Fruit fly (Drosophila melanogaster): ENCODE results near the gene rux.

Gene rux

DNA sequence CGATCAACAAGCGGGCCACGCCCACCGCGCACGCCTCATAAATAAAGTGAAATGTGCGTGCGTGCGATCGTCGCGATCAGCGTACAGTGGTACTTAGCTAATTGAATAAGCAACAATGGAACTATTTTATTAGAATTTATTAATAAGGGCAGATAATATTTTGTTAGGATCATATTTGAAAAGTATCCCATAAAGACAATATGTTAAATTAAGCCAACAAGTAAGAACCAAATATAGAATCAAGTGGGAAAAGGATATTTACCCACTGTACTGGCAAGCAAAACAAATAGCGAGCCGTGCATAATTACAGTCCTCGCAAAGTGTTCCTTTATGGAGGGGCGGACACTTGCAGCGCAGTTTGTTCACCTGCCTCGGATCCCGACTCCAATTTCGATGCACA is 15.5 kb downstream of the rux start:
- TF ChIP-seq ey (GFP tag; optimal IDR thresholded peaks at IDR 0.05) (peak; percentile 30), fru (GFP tag; optimal IDR thresholded peaks at IDR 0.05) (peak; percentile 42), foxo (GFP tag; optimal IDR thresholded peaks at IDR 0.05) (peak in 1 of 2 experiments; percentile 60), Sp1 (GFP tag; optimal IDR thresholded peaks at IDR 0.05) (peak; percentile 44), HLH106 (tag; optimal IDR thresholded peaks at IDR 0.05) (peak; percentile 51), dmrt93B (GFP tag; optimal IDR thresholded peaks at IDR 0.05) (peak; percentile 18), woc (GFP tag; optimal IDR thresholded peaks at IDR 0.05) (no peak), h (GFP tag; optimal IDR thresholded peaks at IDR 0.05) (peak; percentile 61), lola (GFP tag; optimal IDR thresholded peaks at IDR 0.05) (no peak), psq (GFP tag; optimal IDR thresholded peaks at IDR 0.05) (peak; percentile 17), Hnf4 (GFP tag; optimal IDR thresholded peaks at IDR 0.05) (peak; percentile 27), Dfd (GFP tag; optimal IDR thresholded peaks at IDR 0.05) (no peak), OdsH (GFP tag; optimal IDR thresholded peaks at IDR 0.05) (peak; percentile 51), br (GFP tag; optimal IDR thresholded peaks at IDR 0.05) (peak; percentile 47), rgr (GFP tag; optimal IDR thresholded peaks at IDR 0.05) (peak; percentile 42), CrebA (GFP tag; optimal IDR thresholded peaks at IDR 0.05; ENCODE audit: borderline replicate concordance) (no peak)

- TF ChIP-seq dmrt93B (GFP tag; optimal IDR thresholded peaks at IDR 0.05) = no peak
- TF ChIP-seq h (GFP tag; optimal IDR thresholded peaks at IDR 0.05) = peak; percentile 53
- peak; percentile 60 for TF ChIP-seq ey (GFP tag; optimal IDR thresholded peaks at IDR 0.05)
- peak; percentile 56 for TF ChIP-seq tai (GFP tag; optimal IDR thresholded peaks at IDR 0.05)
- TF ChIP-seq foxo (GFP tag; optimal IDR thresholded peaks at IDR 0.05) = peak in 1 of 2 experiments; percentile 58
- no peak for TF ChIP-seq CG32264 (GFP tag; optimal IDR thresholded peaks at IDR 0.05)
- TF ChIP-seq Sp1 (GFP tag; optimal IDR thresholded peaks at IDR 0.05) = peak; percentile 43
- TF ChIP-seq rgr (GFP tag; optimal IDR thresholded peaks at IDR 0.05) = peak; percentile 41
- TF ChIP-seq N (GFP tag; optimal IDR thresholded peaks at IDR 0.05) = no peak
- peak; percentile 31 for TF ChIP-seq Jra (GFP tag; optimal IDR thresholded peaks at IDR 0.05)
- TF ChIP-seq Hr78 (GFP tag; optimal IDR thresholded peaks at IDR 0.05) = no peak
- no peak for TF ChIP-seq Hr83 (GFP tag; optimal IDR thresholded peaks at IDR 0.05; ENCODE audit: poor library complexity, severe bottlenecking)
- TF ChIP-seq pan (optimal IDR thresholded peaks at IDR 0.05) = no peak
- TF ChIP-seq dsf (GFP tag; optimal IDR thresholded peaks at IDR 0.05; ENCODE audit: borderline replicate concordance) = no peak
- TF ChIP-seq CrebA (GFP tag; optimal IDR thresholded peaks at IDR 0.05; ENCODE audit: borderline replicate concordance) = no peak
- no peak for TF ChIP-seq sv (GFP tag; optimal IDR thresholded peaks at IDR 0.05)
- peak; percentile 61 for TF ChIP-seq HLH106 (tag; optimal IDR thresholded peaks at IDR 0.05)
- TF ChIP-seq woc (GFP tag; optimal IDR thresholded peaks at IDR 0.05) = peak; percentile 59
- no peak for TF ChIP-seq Vsx2 (GFP tag; optimal IDR thresholded peaks at IDR 0.05; ENCODE audit: partially characterized antibody)
- peak; percentile 6 for TF ChIP-seq OdsH (GFP tag; optimal IDR thresholded peaks at IDR 0.05)
- TF ChIP-seq psq (GFP tag; optimal IDR thresholded peaks at IDR 0.05) = peak; percentile 2
- no peak for TF ChIP-seq dl (GFP tag; optimal IDR thresholded peaks at IDR 0.05; ENCODE audit: insufficient read depth in 1 of 2, partially characterized antibody in 2 of 2)
- no peak for TF ChIP-seq Dif (GFP tag; optimal IDR thresholded peaks at IDR 0.05; ENCODE audit: partially characterized antibody)
- TF ChIP-seq jim (GFP tag; optimal IDR thresholded peaks at IDR 0.05) = no peak
- TF ChIP-seq Dfd (GFP tag; optimal IDR thresholded peaks at IDR 0.05) = no peak
- no peak for TF ChIP-seq GATAd (GFP tag; optimal IDR thresholded peaks at IDR 0.05)
- TF ChIP-seq sage (GFP tag; optimal IDR thresholded peaks at IDR 0.05) = peak; percentile 25
- no peak for TF ChIP-seq brk (GFP tag; optimal IDR thresholded peaks at IDR 0.05)
- TF ChIP-seq br (GFP tag; optimal IDR thresholded peaks at IDR 0.05) = peak; percentile 64
- TF ChIP-seq Rel (GFP tag; optimal IDR thresholded peaks at IDR 0.05) = no peak
- TF ChIP-seq Rel (tag; optimal IDR thresholded peaks at IDR 0.05) = no peak
- TF ChIP-seq Hnf4 (GFP tag; optimal IDR thresholded peaks at IDR 0.05) = peak; percentile 58
- TF ChIP-seq fru (GFP tag; optimal IDR thresholded peaks at IDR 0.05) = peak; percentile 71
Measured at dm6 chrX:6021414-6021813, 16.2 kb downstream of the rux start.

- TF ChIP-seq Dfd (GFP tag; optimal IDR thresholded peaks at IDR 0.05) = no peak
- peak; percentile 57 for TF ChIP-seq dmrt93B (GFP tag; optimal IDR thresholded peaks at IDR 0.05)
- peak; percentile 29 for TF ChIP-seq Jra (GFP tag; optimal IDR thresholded peaks at IDR 0.05)
- no peak for TF ChIP-seq Vsx2 (GFP tag; optimal IDR thresholded peaks at IDR 0.05; ENCODE audit: partially characterized antibody)
- TF ChIP-seq Hr83 (GFP tag; optimal IDR thresholded peaks at IDR 0.05; ENCODE audit: poor library complexity, severe bottlenecking) = no peak
- no peak for TF ChIP-seq Abd-B (GFP tag; optimal IDR thresholded peaks at IDR 0.05)
- peak; percentile 62 for TF ChIP-seq CG32264 (GFP tag; optimal IDR thresholded peaks at IDR 0.05)
- TF ChIP-seq rgr (GFP tag; optimal IDR thresholded peaks at IDR 0.05) = peak; percentile 81
- peak; percentile 9 for TF ChIP-seq GATAd (GFP tag; optimal IDR thresholded peaks at IDR 0.05)
- no peak for TF ChIP-seq Myc (optimal IDR thresholded peaks at IDR 0.05)
- TF ChIP-seq fru (GFP tag; optimal IDR thresholded peaks at IDR 0.05) = peak; percentile 89
- TF ChIP-seq woc (GFP tag; optimal IDR thresholded peaks at IDR 0.05) = peak; percentile 68
- peak; percentile 66 for TF ChIP-seq psq (GFP tag; optimal IDR thresholded peaks at IDR 0.05)
- TF ChIP-seq Sp1 (GFP tag; optimal IDR thresholded peaks at IDR 0.05) = peak; percentile 82
- peak; percentile 86 for TF ChIP-seq h (GFP tag; optimal IDR thresholded peaks at IDR 0.05)
- peak; percentile 64 for TF ChIP-seq CrebA (GFP tag; optimal IDR thresholded peaks at IDR 0.05; ENCODE audit: borderline replicate concordance)
- peak; percentile 34 for TF ChIP-seq CG9705 (GFP tag; optimal IDR thresholded peaks at IDR 0.05)
- peak in 1 of 2 experiments; percentile 89 for TF ChIP-seq foxo (GFP tag; optimal IDR thresholded peaks at IDR 0.05)
- no peak for TF ChIP-seq sv (GFP tag; optimal IDR thresholded peaks at IDR 0.05)
- peak; percentile 74 for TF ChIP-seq brk (GFP tag; optimal IDR thresholded peaks at IDR 0.05)
- peak; percentile 40 for TF ChIP-seq tai (GFP tag; optimal IDR thresholded peaks at IDR 0.05)
- TF ChIP-seq lola (GFP tag; optimal IDR thresholded peaks at IDR 0.05) = no peak
- TF ChIP-seq Dif (GFP tag; optimal IDR thresholded peaks at IDR 0.05; ENCODE audit: partially characterized antibody) = no peak
- TF ChIP-seq ey (GFP tag; optimal IDR thresholded peaks at IDR 0.05) = peak; percentile 86
- TF ChIP-seq dl (GFP tag; optimal IDR thresholded peaks at IDR 0.05; ENCODE audit: insufficient read depth in 1 of 2, partially characterized antibody in 2 of 2) = no peak
- no peak for TF ChIP-seq dsf (GFP tag; optimal IDR thresholded peaks at IDR 0.05; ENCODE audit: borderline replicate concordance)
- peak; percentile 5 for TF ChIP-seq Rel (GFP tag; optimal IDR thresholded peaks at IDR 0.05)
- peak; percentile 37 for TF ChIP-seq Rel (tag; optimal IDR thresholded peaks at IDR 0.05)
- peak; percentile 86 for TF ChIP-seq br (GFP tag; optimal IDR thresholded peaks at IDR 0.05)
- TF ChIP-seq Hnf4 (GFP tag; optimal IDR thresholded peaks at IDR 0.05) = peak; percentile 80
- peak; percentile 44 for TF ChIP-seq sage (GFP tag; optimal IDR thresholded peaks at IDR 0.05)
- no peak for TF ChIP-seq Hr78 (GFP tag; optimal IDR thresholded peaks at IDR 0.05)
- no peak for TF ChIP-seq Mio (GFP tag; optimal IDR thresholded peaks at IDR 0.05)
- TF ChIP-seq HLH106 (tag; optimal IDR thresholded peaks at IDR 0.05) = peak; percentile 85
- TF ChIP-seq OdsH (GFP tag; optimal IDR thresholded peaks at IDR 0.05) = peak; percentile 78
- no peak for TF ChIP-seq jim (GFP tag; optimal IDR thresholded peaks at IDR 0.05)
- TF ChIP-seq pan (optimal IDR thresholded peaks at IDR 0.05) = no peak
Measured at dm6 chrX:6020254-6020653, 17.3 kb downstream of the rux start.

Measured in whole organism, wandering third instar larva.